Fruit fly (Drosophila melanogaster): Measurements from ENCODE around the gene CG13653.

dm6 chr3R:25239880-25240279, 44.6 kb downstream of the CG13653 start, which contains the start of gene to:
- no peak for TF ChIP-seq pan (optimal IDR thresholded peaks at IDR 0.05)
- no peak for TF ChIP-seq EcR (GFP tag; optimal IDR thresholded peaks at IDR 0.05)
